Fruit fly (Drosophila melanogaster) whole organism, prepupa: Measurements from ENCODE around the gene Usp5.

Experiments
- CG10631 ChIP-seq: fragments of 200-800 bp; sonication (Bioruptor generic); optimal IDR thresholded peaks from 2 replicates; lab custom pipeline; 2016; ENCODE audit warnings: missing biosample characterization, missing genetic modification characterization
- CG11294 ChIP-seq: fragments of 200-800 bp; sonication (Bioruptor generic); IDR thresholded peaks from 2 replicates; pipeline ENCODE4 v1.3.6; 2022; ENCODE audit warnings: missing biosample characterization, missing genetic modification characterization
- CG11762 ChIP-seq: fragments of 200-800 bp; sonication (Bioruptor generic); optimal IDR thresholded peaks from 3 replicates; lab custom pipeline; 2016; ENCODE audit warnings: missing biosample characterization, missing genetic modification characterization; ENCODE audit not compliant: insufficient read depth
- CG11902 ChIP-seq: fragments of 200-800 bp; sonication (Bioruptor generic); optimal IDR thresholded peaks from 3 replicates; lab custom pipeline; 2016; ENCODE audit warnings: missing biosample characterization, missing genetic modification characterization
- CG15336 ChIP-seq: fragments of 200-800 bp; sonication (Bioruptor generic); IDR thresholded peaks from 2 replicates; pipeline ENCODE4 v1.3.6; 2022; ENCODE audit warnings: missing biosample characterization, missing genetic modification characterization
- CG16779 ChIP-seq: fragments of 200-800 bp; sonication (Bioruptor generic); optimal IDR thresholded peaks from 3 replicates; lab custom pipeline; 2017; ENCODE audit warnings: missing biosample characterization, mild to moderate bottlenecking, missing genetic modification characterization
- CG31627 ChIP-seq: fragments of 200-800 bp; sonication (Bioruptor generic); optimal IDR thresholded peaks from 3 replicates; lab custom pipeline; 2016; ENCODE audit warnings: missing biosample characterization, missing genetic modification characterization
- CG32006 ChIP-seq: fragments of 200-800 bp; sonication (Bioruptor generic); optimal IDR thresholded peaks from 3 replicates; lab custom pipeline; 2017; ENCODE audit warnings: missing biosample characterization, mild to moderate bottlenecking, missing genetic modification characterization
- CG34406 ChIP-seq: fragments of 200-800 bp; sonication (Bioruptor generic); optimal IDR thresholded peaks from 3 replicates; lab custom pipeline; 2016; ENCODE audit warnings: missing biosample characterization, missing genetic modification characterization
- CG3919 ChIP-seq: fragments of 200-800 bp; sonication (Bioruptor generic); optimal IDR thresholded peaks from 3 replicates; lab custom pipeline; 2016; ENCODE audit warnings: missing biosample characterization, missing genetic modification characterization
- CG4318 ChIP-seq: fragments of 200-800 bp; sonication (Bioruptor generic); optimal IDR thresholded peaks from 3 replicates; lab custom pipeline; 2017; ENCODE audit warnings: missing biosample characterization, mild to moderate bottlenecking, missing genetic modification characterization
- CG6163 ChIP-seq: fragments of 200-800 bp; sonication (Bioruptor generic); IDR thresholded peaks from 3 replicates; pipeline ENCODE4 v1.3.6; 2022; ENCODE audit warnings: missing biosample characterization, missing genetic modification characterization
- CG6792 ChIP-seq: fragments of 200-800 bp; sonication (Bioruptor generic); optimal IDR thresholded peaks from 3 replicates; lab custom pipeline; 2016; ENCODE audit warnings: missing biosample characterization, missing genetic modification characterization
- CG6854 ChIP-seq: fragments of 200-800 bp; sonication (Bioruptor generic); optimal IDR thresholded peaks from 2 replicates; lab custom pipeline; 2017; ENCODE audit warnings: missing biosample characterization, mild to moderate bottlenecking, missing genetic modification characterization
- CG7368 ChIP-seq: fragments of 200-800 bp; sonication (Bioruptor generic); optimal IDR thresholded peaks from 3 replicates; lab custom pipeline; 2016; ENCODE audit warnings: missing biosample characterization, missing genetic modification characterization
- CG8119 ChIP-seq: fragments of 200-800 bp; sonication (Bioruptor generic); IDR thresholded peaks from 3 replicates; pipeline ENCODE4 v1.3.6; 2022; ENCODE audit warnings: missing biosample characterization, missing genetic modification characterization
- CG8632 ChIP-seq: fragments of 200-800 bp; sonication (Bioruptor generic); optimal IDR thresholded peaks from 3 replicates; lab custom pipeline; 2016; ENCODE audit warnings: missing biosample characterization, missing genetic modification characterization
- CG9139 ChIP-seq: fragments of 200-800 bp; sonication (Bioruptor generic); optimal IDR thresholded peaks from 3 replicates; lab custom pipeline; 2017; ENCODE audit warnings: missing biosample characterization, mild to moderate bottlenecking, missing genetic modification characterization
- Eip75B ChIP-seq: fragments of 200-800 bp; sonication (Bioruptor generic); optimal IDR thresholded peaks from 3 replicates; lab custom pipeline; 2016; ENCODE audit warnings: missing biosample characterization, missing genetic modification characterization
- Eip78C ChIP-seq: fragments of 200-800 bp; sonication (Bioruptor generic); peaks from one replicate; lab custom pipeline; 2016; ENCODE audit warnings: missing biosample characterization, missing genetic modification characterization
- Eip93F ChIP-seq: fragments of 200-800 bp; sonication (Bioruptor generic); optimal IDR thresholded peaks from 2 replicates; lab custom pipeline; 2016; ENCODE audit warnings: missing biosample characterization, mild to moderate bottlenecking, missing genetic modification characterization
- Hr38 ChIP-seq: sonication (Bioruptor generic); optimal IDR thresholded peaks from 2 replicates; lab custom pipeline; 2016; ENCODE audit warnings: missing biosample characterization, missing genetic modification characterization
- Hr39 ChIP-seq: fragments of 200-800 bp; sonication (Bioruptor generic); optimal IDR thresholded peaks from 2 replicates; lab custom pipeline; 2016; ENCODE audit warnings: missing biosample characterization, missing genetic modification characterization
- Hr4 ChIP-seq: fragments of 200-800 bp; sonication (Bioruptor generic); optimal IDR thresholded peaks from 3 replicates; lab custom pipeline; 2016; ENCODE audit warnings: missing biosample characterization, missing genetic modification characterization
- Lpt ChIP-seq: fragments of 200-800 bp; sonication (Bioruptor generic); optimal IDR thresholded peaks from 3 replicates; lab custom pipeline; 2016; ENCODE audit warnings: missing biosample characterization, missing genetic modification characterization
- Met ChIP-seq: fragments of 200-800 bp; sonication (Bioruptor generic); optimal IDR thresholded peaks from 3 replicates; lab custom pipeline; 2016; ENCODE audit warnings: missing biosample characterization, missing genetic modification characterization
- Smox ChIP-seq: fragments of 200-800 bp; sonication (Bioruptor generic); optimal IDR thresholded peaks from 3 replicates; lab custom pipeline; 2016; ENCODE audit warnings: missing biosample characterization, missing genetic modification characterization
- Sox102F ChIP-seq: fragments of 200-800 bp; sonication (Bioruptor generic); optimal IDR thresholded peaks from 2 replicates; lab custom pipeline; 2016; ENCODE audit warnings: missing biosample characterization, mild to moderate bottlenecking, missing genetic modification characterization
- Sox14 ChIP-seq: fragments of 200-800 bp; sonication (Bioruptor generic); optimal IDR thresholded peaks from 3 replicates; lab custom pipeline; 2016; ENCODE audit warnings: missing biosample characterization, missing genetic modification characterization
- Sox15 ChIP-seq: fragments of 200-800 bp; sonication (Bioruptor generic); optimal IDR thresholded peaks from 3 replicates; lab custom pipeline; 2016; ENCODE audit warnings: missing biosample characterization, missing genetic modification characterization
- achi ChIP-seq: fragments of 200-800 bp; sonication (Bioruptor generic); optimal IDR thresholded peaks from 3 replicates; lab custom pipeline; 2016; ENCODE audit warnings: missing biosample characterization, missing genetic modification characterization
- acj6 ChIP-seq: fragments of 200-800 bp; sonication (Bioruptor generic); optimal IDR thresholded peaks from 3 replicates; lab custom pipeline; 2016; ENCODE audit warnings: missing biosample characterization, missing genetic modification characterization
- dsx ChIP-seq: fragments of 200-800 bp; optimal IDR thresholded peaks from 3 replicates; lab custom pipeline; 2019; ENCODE audit warnings: missing biosample characterization, mild to moderate bottlenecking, missing genetic modification characterization, moderate library complexity; ENCODE audit not compliant: poor library complexity, severe bottlenecking
- eg ChIP-seq: fragments of 200-800 bp; sonication (Bioruptor generic); IDR thresholded peaks from 3 replicates; pipeline ENCODE4 v1.3.6; 2022; ENCODE audit warnings: missing biosample characterization, missing genetic modification characterization
- esn ChIP-seq: fragments of 200-800 bp; sonication (Bioruptor generic); optimal IDR thresholded peaks from 2 replicates; lab custom pipeline; 2016; ENCODE audit warnings: missing biosample characterization, mild to moderate bottlenecking, missing genetic modification characterization, moderate library complexity
- fd85E ChIP-seq: fragments of 200-800 bp; sonication (Bioruptor generic); optimal IDR thresholded peaks from 3 replicates; lab custom pipeline; 2016; ENCODE audit warnings: missing biosample characterization, missing genetic modification characterization
- fkh ChIP-seq: fragments of 200-800 bp; sonication (Bioruptor generic); optimal IDR thresholded peaks from 3 replicates; lab custom pipeline; 2017; ENCODE audit warnings: missing biosample characterization, mild to moderate bottlenecking, missing genetic modification characterization, moderate library complexity
- lz ChIP-seq: fragments of 200-800 bp; sonication (Bioruptor generic); optimal IDR thresholded peaks from 3 replicates; lab custom pipeline; 2016; ENCODE audit warnings: missing biosample characterization, missing genetic modification characterization
- net ChIP-seq: fragments of 200-800 bp; sonication (Bioruptor generic); optimal IDR thresholded peaks from 3 replicates; lab custom pipeline; 2016; ENCODE audit warnings: missing biosample characterization, missing genetic modification characterization
- pdm3 ChIP-seq: fragments of 200-800 bp; sonication (Bioruptor generic); optimal IDR thresholded peaks from 3 replicates; lab custom pipeline; 2016; ENCODE audit warnings: missing biosample characterization, missing genetic modification characterization
- spab ChIP-seq: fragments of 200-800 bp; sonication (Bioruptor generic); optimal IDR thresholded peaks from 2 replicates; lab custom pipeline; 2017; ENCODE audit warnings: missing biosample characterization, mild to moderate bottlenecking, missing genetic modification characterization, missing genetic modification reagents
- ss ChIP-seq, 2 experiments: fragments of 200-800 bp; sonication (Bioruptor generic); optimal IDR thresholded peaks; 2 replicates in 1 of 2; 3 replicates in 1 of 2; lab custom pipeline; 2017 to 2018; ENCODE audit warnings: mild to moderate bottlenecking in 2 of 2, missing biosample characterization in 2 of 2, missing genetic modification characterization in 2 of 2, moderate library complexity in 1 of 2
- svp ChIP-seq: fragments of 200-800 bp; sonication (Bioruptor generic); peaks from one replicate; lab custom pipeline; 2016; ENCODE audit warnings: missing biosample characterization, missing genetic modification characterization
- topi ChIP-seq: fragments of 200-800 bp; sonication (Bioruptor generic); optimal IDR thresholded peaks from 3 replicates; lab custom pipeline; 2016; ENCODE audit warnings: missing biosample characterization, missing genetic modification characterization
- vri ChIP-seq: fragments of 200-800 bp; sonication (Bioruptor generic); optimal IDR thresholded peaks from 3 replicates; lab custom pipeline; 2016; ENCODE audit warnings: missing biosample characterization, mild to moderate bottlenecking, missing genetic modification characterization

The Usp5 gene

dm6 chr3L:3127544-3127943, 20.6 kb downstream of the Usp5 start, which contains the start of gene promL (continued):
- TF ChIP-seq topi (GFP tag; lab: Kevin White, UChicago) (peak; percentile 55), eg (peak; percentile 62; the same call in 2 of the 3 replicates), CG3919 (GFP tag; lab: Kevin White, UChicago) (peak; percentile 38), Eip93F (GFP tag; lab: Kevin White, UChicago) (no peak), Sox102F (GFP tag; lab: Kevin White, UChicago) (peak; percentile 53), Met (GFP tag; lab: Kevin White, UChicago) (peak; percentile 54), Eip75B (GFP tag; lab: Kevin White, UChicago) (peak; percentile 64), Hr38 (no peak), vri (GFP tag; lab: Kevin White, UChicago) (peak; percentile 30), CG32006 (GFP tag; lab: Kevin White, UChicago) (no peak), achi (GFP tag; lab: Kevin White, UChicago) (no peak), net (GFP tag; lab: Kevin White, UChicago) (peak; percentile 39), acj6 (GFP tag; lab: Kevin White, UChicago) (no peak), ss (GFP tag; optimal IDR thresholded peaks at IDR 0.05; lab: Kevin White, UChicago) (peak; percentile 44 to 49), CG15336 (peak; percentile 20; the same call in 1 of the 2 replicates), Hr4 (GFP tag; lab: Kevin White, UChicago) (no peak), Lpt (no peak), CG8632 (GFP tag; lab: Kevin White, UChicago) (peak; percentile 19), spab (no peak), fd85E (GFP tag; lab: Kevin White, UChicago) (no peak), lz (GFP tag; lab: Kevin White, UChicago) (peak; percentile 56), CG8119 (GFP tag; lab: Robert Waterston, UW) (0 out of 3 replicates have a peak, but pooled peaks have one; percentile 13), CG9139 (no peak), fkh (peak; percentile 38), CG11294 (no peak), CG7368 (GFP tag; lab: Kevin White, UChicago) (no peak), CG11902 (GFP tag; lab: Kevin White, UChicago) (no peak)

DNA sequence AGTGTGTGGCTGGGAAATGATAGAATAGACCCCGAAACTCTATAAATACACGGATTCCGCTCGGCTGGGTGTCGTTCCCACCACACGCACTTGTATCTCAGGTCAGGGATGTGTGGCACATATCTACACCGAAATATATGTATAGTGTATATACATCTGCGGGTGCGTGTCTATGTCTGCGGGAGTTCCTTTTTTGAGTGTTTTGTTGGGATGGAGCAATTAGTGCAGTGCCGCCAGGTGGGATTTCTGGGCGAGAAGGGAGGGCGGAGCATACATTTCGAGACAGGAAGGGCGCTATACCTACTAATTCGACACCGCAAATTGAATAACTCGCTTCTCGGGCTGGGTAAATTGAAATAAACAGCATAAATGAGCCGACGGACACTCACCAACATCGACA, 21.7 kb downstream of the Usp5 start:
- no peak for TF ChIP-seq CG11762
- TF ChIP-seq svp (GFP tag; lab: Kevin White, UChicago), result peak; percentile 44
- TF ChIP-seq ss (GFP tag; optimal IDR thresholded peaks at IDR 0.05; lab: Kevin White, UChicago), result peak in 1 of 2 experiments; percentile 10

- peak; percentile 6 for TF ChIP-seq CG10631 (GFP tag; lab: Kevin White, UChicago)
- TF ChIP-seq Met (GFP tag; lab: Kevin White, UChicago), result peak; percentile 41
- TF ChIP-seq CG4318, result peak; percentile 9
- TF ChIP-seq topi (GFP tag; lab: Kevin White, UChicago), result no peak
- TF ChIP-seq esn (GFP tag; lab: Kevin White, UChicago), result peak; percentile 45
- peak; percentile 48 for TF ChIP-seq Sox102F (GFP tag; lab: Kevin White, UChicago)
- peak; percentile 92 for TF ChIP-seq Eip78C
- TF ChIP-seq CG16779 (tag; lab: Kevin White, UChicago), result no peak
- peak; percentile 22 for TF ChIP-seq Lpt
- TF ChIP-seq ss (GFP tag; optimal IDR thresholded peaks at IDR 0.05; lab: Kevin White, UChicago), result peak; percentile 16 to 35
- TF ChIP-seq CG6163 (GFP tag; lab: Robert Waterston, UW), result no peak
- no peak for TF ChIP-seq CG6854 (GFP tag; lab: Kevin White, UChicago)
- no peak for TF ChIP-seq CG6792 (GFP tag; lab: Kevin White, UChicago)
- TF ChIP-seq CG11902 (GFP tag; lab: Kevin White, UChicago), result no peak
- TF ChIP-seq vri (GFP tag; lab: Kevin White, UChicago), result peak; percentile 28
- peak; percentile 21 for TF ChIP-seq CG8632 (GFP tag; lab: Kevin White, UChicago)
- peak; percentile 60 for TF ChIP-seq dsx (GFP tag; lab: Kevin White, UChicago)
- peak; percentile 11 for TF ChIP-seq pdm3 (GFP tag; lab: Kevin White, UChicago)
- TF ChIP-seq CG9139, result no peak
- TF ChIP-seq CG31627, result peak; percentile 9
- TF ChIP-seq Hr39, result peak; percentile 19
- TF ChIP-seq CG34406 (GFP tag; lab: Kevin White, UChicago), result peak; percentile 25
- peak; percentile 55 for TF ChIP-seq Sox14 (GFP tag; lab: Kevin White, UChicago)
- TF ChIP-seq Smox (GFP tag; lab: Kevin White, UChicago), result peak; percentile 17
- TF ChIP-seq CG32006 (GFP tag; lab: Kevin White, UChicago), result peak; percentile 47
- TF ChIP-seq CG11294, result no peak
- peak; percentile 50 for TF ChIP-seq acj6 (GFP tag; lab: Kevin White, UChicago)
- TF ChIP-seq Sox15 (GFP tag; lab: Kevin White, UChicago), result peak; percentile 1
- peak; percentile 34 for TF ChIP-seq fkh
These were observed 22.5 kb downstream of the Usp5 start for dm6 chr3L:3125649-3126130.
